Fruit fly (Drosophila melanogaster) whole organism, embryonic: ENCODE measurements around the gene Cpr30F.

ENCODE experiments used
- Ada2b ChIP-seq: fragments of 200-800 bp; sonication (Bioruptor generic); IDR thresholded peaks from 2 replicates; pipeline ENCODE4 v1.3.6; 2022; ENCODE audit warnings: missing biosample characterization, missing genetic modification characterization
- Atf3 ChIP-seq: fragments of 200-800 bp; sonication (Bioruptor generic); optimal IDR thresholded peaks from 3 replicates; lab custom pipeline; 2016; ENCODE audit warnings: missing biosample characterization, missing genetic modification characterization
- Bdp1 ChIP-seq: fragments of 200-800 bp; sonication (Bioruptor generic); optimal IDR thresholded peaks from 3 replicates; lab custom pipeline; 2016; ENCODE audit warnings: missing biosample characterization, missing genetic modification characterization
- CG13287 ChIP-seq: fragments of 200-800 bp; sonication (Bioruptor generic); IDR thresholded peaks from 2 replicates; pipeline ENCODE4 v1.3.6; 2022; ENCODE audit warnings: missing biosample characterization, missing genetic modification characterization; ENCODE audit not compliant: partially characterized antibody
- CG14014 ChIP-seq: fragments of 200-800 bp; sonication (Bioruptor generic); IDR thresholded peaks from 2 replicates; pipeline ENCODE4 v1.3.6; 2022; ENCODE audit warnings: missing biosample characterization, missing genetic modification characterization
- CG1529 ChIP-seq: fragments of 200-800 bp; sonication (Bioruptor generic); optimal IDR thresholded peaks from 3 replicates; lab custom pipeline; 2018; ENCODE audit warnings: missing biosample characterization, missing genetic modification characterization
- CG1792 ChIP-seq: fragments of 200-800 bp; sonication (Bioruptor generic); optimal IDR thresholded peaks from 2 replicates; lab custom pipeline; 2016; ENCODE audit warnings: missing biosample characterization, missing genetic modification characterization
- CG18262 ChIP-seq: fragments of 200-800 bp; optimal IDR thresholded peaks from 3 replicates; lab custom pipeline; 2019; ENCODE audit warnings: missing biosample characterization, mild to moderate bottlenecking, missing genetic modification characterization, moderate library complexity
- CG1832 ChIP-seq: fragments of 200-800 bp; sonication (Bioruptor generic); optimal IDR thresholded peaks from 2 replicates; lab custom pipeline; 2017; ENCODE audit warnings: missing biosample characterization, mild to moderate bottlenecking, missing genetic modification characterization, inconsistent platforms
- CG18764 ChIP-seq: fragments of 200-800 bp; sonication (Bioruptor generic); optimal IDR thresholded peaks from 3 replicates; lab custom pipeline; 2016; ENCODE audit warnings: missing biosample characterization, missing genetic modification characterization
- CG2116 ChIP-seq: fragments of 200-800 bp; sonication (Bioruptor generic); optimal IDR thresholded peaks from 3 replicates; lab custom pipeline; 2018; ENCODE audit warnings: missing biosample characterization, mild to moderate bottlenecking, missing genetic modification characterization
- CG2889 ChIP-seq: fragments of 200-800 bp; sonication (Bioruptor generic); IDR thresholded peaks from 3 replicates; pipeline ENCODE4 v1.3.6; 2022; ENCODE audit warnings: missing biosample characterization, missing genetic modification characterization
- CG31365 ChIP-seq: fragments of 200-800 bp; sonication (Bioruptor generic); optimal IDR thresholded peaks from 2 replicates; lab custom pipeline; 2018; ENCODE audit warnings: missing biosample characterization, mild to moderate bottlenecking, missing genetic modification characterization
- CG33213 ChIP-seq: fragments of 200-800 bp; sonication (Bioruptor generic); optimal IDR thresholded peaks from 3 replicates; lab custom pipeline; 2016; ENCODE audit warnings: missing biosample characterization, missing genetic modification characterization
- CG43689 ChIP-seq: fragments of 200-800 bp; sonication (Bioruptor generic); IDR thresholded peaks from 2 replicates; pipeline ENCODE4 v1.3.6; 2022; ENCODE audit warnings: missing biosample characterization, missing genetic modification characterization
- CG6175 ChIP-seq: fragments of 200-800 bp; sonication (Bioruptor generic); IDR thresholded peaks from 3 replicates; pipeline ENCODE4 v1.3.6; 2022; ENCODE audit warnings: missing biosample characterization, missing genetic modification characterization
- CG7839 ChIP-seq: fragments of 200-800 bp; sonication (Bioruptor generic); optimal IDR thresholded peaks from 3 replicates; lab custom pipeline; 2018; ENCODE audit warnings: missing biosample characterization, mild to moderate bottlenecking, missing genetic modification characterization, moderate library complexity
- CG8290 ChIP-seq, 3 experiments: fragments of 200-800 bp; sonication (Bioruptor generic); optimal IDR thresholded peaks; 2 replicates each; lab custom pipeline; 2016 to 2019; ENCODE audit warnings: missing biosample characterization in 3 of 3, missing genetic modification characterization in 3 of 3, mild to moderate bottlenecking in 2 of 3, moderate library complexity in 1 of 3
- CrebB ChIP-seq: fragments of 200-800 bp; sonication (Bioruptor generic); optimal IDR thresholded peaks from 3 replicates; lab custom pipeline; 2018; ENCODE audit warnings: missing biosample characterization, mild to moderate bottlenecking, missing genetic modification characterization
- Hsf ChIP-seq: fragments of 200-800 bp; sonication (Bioruptor generic); optimal IDR thresholded peaks from 3 replicates; lab custom pipeline; 2016; ENCODE audit warnings: missing biosample characterization, missing genetic modification characterization
- Jarid2 ChIP-seq: fragments of 200-800 bp; sonication (Bioruptor generic); optimal IDR thresholded peaks from 3 replicates; lab custom pipeline; 2017; ENCODE audit warnings: mild to moderate bottlenecking, missing biosample characterization, missing genetic modification reagents, missing genetic modification characterization
- MTF-1 ChIP-seq: fragments of 200-800 bp; sonication (Bioruptor generic); optimal IDR thresholded peaks from 2 replicates; lab custom pipeline; 2018; ENCODE audit warnings: missing biosample characterization, mild to moderate bottlenecking, missing genetic modification characterization, borderline replicate concordance
- NK7.1 ChIP-seq: fragments of 200-800 bp; sonication (Bioruptor generic); optimal IDR thresholded peaks from 3 replicates; lab custom pipeline; 2016; ENCODE audit warnings: missing biosample characterization, missing genetic modification characterization
- Oli ChIP-seq: fragments of 200-800 bp; sonication (Bioruptor generic); optimal IDR thresholded peaks from 2 replicates; lab custom pipeline; 2018; ENCODE audit warnings: missing biosample characterization, mild to moderate bottlenecking, missing genetic modification characterization, moderate library complexity
- Pdp1 ChIP-seq, 2 experiments: fragments of 200-800 bp; sonication (Bioruptor generic); optimal IDR thresholded peaks; 3 replicates each; lab custom pipeline; 2016; ENCODE audit warnings: missing biosample characterization in 2 of 2, missing genetic modification characterization in 2 of 2, mild to moderate bottlenecking in 1 of 2, moderate library complexity in 1 of 2
- Sox102F ChIP-seq: fragments of 200-800 bp; sonication (Bioruptor generic); optimal IDR thresholded peaks from 2 replicates; lab custom pipeline; 2018; ENCODE audit warnings: missing biosample characterization, mild to moderate bottlenecking, missing genetic modification characterization, moderate library complexity
- Ssrp ChIP-seq: fragments of 200-800 bp; sonication (Bioruptor generic); optimal IDR thresholded peaks from 2 replicates; lab custom pipeline; 2018; ENCODE audit warnings: missing biosample characterization, mild to moderate bottlenecking, missing genetic modification characterization, moderate library complexity
- Trl ChIP-seq, 3 experiments: fragments of >200 bp in 2 of 3; fragments of 200-800 bp in 1 of 3; sonication (Bioruptor generic) in 1 of 3; optimal IDR thresholded peaks; 2 replicates in 1 of 3; 3 replicates in 2 of 3; lab custom pipeline; 2016 to 2017; ENCODE audit warnings: missing biosample characterization in 1 of 3, missing genetic modification characterization in 1 of 3
- ash1 ChIP-seq: fragments of 200-800 bp; sonication (Bioruptor generic); optimal IDR thresholded peaks from 2 replicates; lab custom pipeline; 2018; ENCODE audit warnings: missing biosample characterization, mild to moderate bottlenecking, missing genetic modification characterization
- bigmax ChIP-seq: fragments of 200-800 bp; sonication (Bioruptor generic); optimal IDR thresholded peaks from 2 replicates; lab custom pipeline; 2018; ENCODE audit warnings: missing biosample characterization, mild to moderate bottlenecking, missing genetic modification characterization
- cwo ChIP-seq: fragments of 200-800 bp; sonication (Bioruptor generic); optimal IDR thresholded peaks from 3 replicates; lab custom pipeline; 2017; ENCODE audit warnings: missing biosample characterization, missing genetic modification characterization, mild to moderate bottlenecking, moderate library complexity, missing genetic modification reagents
- disco-r ChIP-seq: fragments of 200-800 bp; sonication (Bioruptor generic); optimal IDR thresholded peaks from 2 replicates; lab custom pipeline; 2016; ENCODE audit warnings: missing biosample characterization, missing genetic modification characterization
- gcm ChIP-seq: fragments of 200-800 bp; sonication (Bioruptor generic); optimal IDR thresholded peaks from 2 replicates; lab custom pipeline; 2019; ENCODE audit warnings: missing biosample characterization, mild to moderate bottlenecking, missing genetic modification characterization, moderate library complexity
- hbn ChIP-seq: fragments of 200-800 bp; sonication (Bioruptor generic); IDR thresholded peaks from 2 replicates; pipeline ENCODE4 v1.3.6; 2022; ENCODE audit warnings: missing biosample characterization, missing genetic modification characterization; ENCODE audit not compliant: partially characterized antibody
- knrl ChIP-seq: fragments of 200-800 bp; sonication (Bioruptor generic); IDR thresholded peaks from 3 replicates; pipeline ENCODE4 v1.3.6; 2022; ENCODE audit warnings: missing biosample characterization, missing genetic modification characterization; ENCODE audit not compliant: partially characterized antibody
- lola ChIP-seq, 3 experiments: fragments of >200 bp in 2 of 3; fragments of 200-800 bp in 1 of 3; sonication (Bioruptor generic) in 1 of 3; optimal IDR thresholded peaks; 2 replicates each; lab custom pipeline; 2017 to 2019; ENCODE audit warnings: missing biosample characterization in 3 of 3, missing genetic modification characterization in 3 of 3, mild to moderate bottlenecking in 1 of 3, moderate library complexity in 1 of 3
- mld ChIP-seq: fragments of 200-800 bp; sonication (Bioruptor generic); IDR thresholded peaks from 3 replicates; pipeline ENCODE4 v1.3.6; 2022; ENCODE audit warnings: missing biosample characterization, missing genetic modification characterization; ENCODE audit not compliant: partially characterized antibody
- nerfin-1 ChIP-seq: fragments of 200-800 bp; sonication (Bioruptor generic); optimal IDR thresholded peaks from 3 replicates; lab custom pipeline; 2019; ENCODE audit warnings: missing biosample characterization, mild to moderate bottlenecking, missing genetic modification characterization, moderate library complexity
- onecut ChIP-seq: fragments of 200-800 bp; sonication (Bioruptor generic); IDR thresholded peaks from 2 replicates; pipeline ENCODE4 v1.3.6; 2022; ENCODE audit warnings: missing biosample characterization, missing genetic modification characterization
- pho ChIP-seq: fragments of 200-800 bp; sonication (Bioruptor generic); optimal IDR thresholded peaks from 2 replicates; lab custom pipeline; 2016; ENCODE audit warnings: missing biosample characterization, missing genetic modification characterization
- pzg ChIP-seq: fragments of 200-800 bp; sonication (Bioruptor generic); optimal IDR thresholded peaks from 3 replicates; lab custom pipeline; 2018; ENCODE audit warnings: missing biosample characterization, mild to moderate bottlenecking, missing genetic modification characterization, moderate library complexity
- run ChIP-seq: fragments of 200-800 bp; sonication (Bioruptor generic); optimal IDR thresholded peaks from 3 replicates; lab custom pipeline; 2018; ENCODE audit warnings: missing biosample characterization, mild to moderate bottlenecking, missing genetic modification characterization
- scrt ChIP-seq: fragments of 200-800 bp; sonication (Bioruptor generic); optimal IDR thresholded peaks from 2 replicates; lab custom pipeline; 2018; ENCODE audit warnings: missing biosample characterization, mild to moderate bottlenecking, missing genetic modification characterization, moderate library complexity
- sd ChIP-seq: fragments of 200-800 bp; sonication (Bioruptor generic); optimal IDR thresholded peaks from 3 replicates; lab custom pipeline; 2018; ENCODE audit warnings: missing biosample characterization, mild to moderate bottlenecking, missing genetic modification characterization, moderate library complexity
- shn ChIP-seq: fragments of 200-800 bp; sonication (Bioruptor generic); optimal IDR thresholded peaks from 3 replicates; lab custom pipeline; 2016; ENCODE audit warnings: missing biosample characterization, missing genetic modification characterization
- slp2 ChIP-seq: fragments of 200-800 bp; sonication (Bioruptor generic); optimal IDR thresholded peaks from 2 replicates; lab custom pipeline; 2016; ENCODE audit warnings: missing biosample characterization, missing genetic modification characterization
- so ChIP-seq: fragments of 200-800 bp; sonication (Bioruptor generic); IDR thresholded peaks from 3 replicates; pipeline ENCODE4 v1.3.6; 2022; ENCODE audit warnings: missing biosample characterization, missing genetic modification characterization

Gene Cpr30F

dm6 chr2L:9938631-9939256 lies 5.8 kb upstream of the Cpr30F start, which contains the start of the genes Datp and CG4619 (continued):
- TF ChIP-seq CG6175 (GFP tag; lab: Robert Waterston, UW) = no peak
- TF ChIP-seq Pdp1 (GFP tag; optimal IDR thresholded peaks at IDR 0.05; lab: Kevin White, UChicago) = peak; percentile 12 to 95
- TF ChIP-seq CG8290 (GFP tag; optimal IDR thresholded peaks at IDR 0.05; lab: Kevin White, UChicago) = no peak
- TF ChIP-seq CG8290 (tag; optimal IDR thresholded peaks at IDR 0.05; lab: Kevin White, UChicago) = no peak
- TF ChIP-seq MTF-1 (GFP tag; lab: Kevin White, UChicago) = no peak
- peak; percentile 48 for TF ChIP-seq Bdp1 (GFP tag; lab: Kevin White, UChicago)
- TF ChIP-seq CG31365 (tag; lab: Kevin White, UChicago) = no peak
- no peak for TF ChIP-seq NK7.1 (GFP tag; lab: Kevin White, UChicago)
- no peak for TF ChIP-seq onecut (GFP tag; lab: Robert Waterston, UW)
- no peak for TF ChIP-seq sd (tag; lab: Kevin White, UChicago)
- TF ChIP-seq mld (GFP tag; lab: Robert Waterston, UW) = no peak
- no peak for TF ChIP-seq CG18262 (tag; lab: Kevin White, UChicago)
- TF ChIP-seq CG7839 = no peak
- TF ChIP-seq CG13287 (GFP tag; lab: Robert Waterston, UW) = peak; percentile 26; the same call in 1 of the 2 replicates
- TF ChIP-seq CG14014 (GFP tag; lab: Robert Waterston, UW) = 0 out of 2 replicates have a peak, but pooled peaks have one; percentile 13
- TF ChIP-seq slp2 (GFP tag; lab: Kevin White, UChicago) = no peak
- no peak; the same call in 2 of the 3 replicates for TF ChIP-seq so (GFP tag; lab: Robert Waterston, UW)
- no peak for TF ChIP-seq CG1832 (GFP tag; lab: Kevin White, UChicago)
- no peak for TF ChIP-seq cwo
- peak; percentile 38 for TF ChIP-seq pho (GFP tag; lab: Kevin White, UChicago)
- TF ChIP-seq ash1 = no peak
- TF ChIP-seq Hsf = peak; percentile 23
- TF ChIP-seq CG18764 (GFP tag; lab: Kevin White, UChicago) = peak; percentile 32
- no peak for TF ChIP-seq run (tag; lab: Kevin White, UChicago)
- TF ChIP-seq pzg = peak; percentile 79
- TF ChIP-seq Atf3 (GFP tag; lab: Kevin White, UChicago) = no peak
- TF ChIP-seq hbn = no peak
- TF ChIP-seq nerfin-1 (tag; lab: Kevin White, UChicago) = no peak
- TF ChIP-seq Trl (optimal IDR thresholded peaks at IDR 0.05; lab: Kevin White, UChicago) = peak in 1 of 2 experiments; percentile 15
- TF ChIP-seq Trl (GFP tag; optimal IDR thresholded peaks at IDR 0.05; lab: Kevin White, UChicago) = peak; percentile 64
- TF ChIP-seq disco-r (GFP tag; lab: Kevin White, UChicago) = peak; percentile 20
- TF ChIP-seq CG43689 = no peak
- 0 out of 3 replicates have a peak, but pooled peaks have one; percentile 6 for TF ChIP-seq CG2889 (GFP tag; lab: Robert Waterston, UW)
- 0 out of 3 replicates have a peak, but pooled peaks have one; percentile 24 for TF ChIP-seq knrl (GFP tag; lab: Robert Waterston, UW)
- TF ChIP-seq CrebB (tag; lab: Kevin White, UChicago) = no peak
- TF ChIP-seq Jarid2 (GFP tag; lab: Kevin White, UChicago) = peak; percentile 6
- peak; percentile 76 for TF ChIP-seq shn (GFP tag; lab: Kevin White, UChicago)
- TF ChIP-seq Ada2b (GFP tag; lab: Robert Waterston, UW) = no peak; the same call in 1 of the 2 replicates
- TF ChIP-seq bigmax (GFP tag; lab: Kevin White, UChicago) = no peak
- no peak for TF ChIP-seq lola (GFP tag; optimal IDR thresholded peaks at IDR 0.05; lab: Kevin White, UChicago)
- peak; percentile 29 for TF ChIP-seq CG2116 (GFP tag; lab: Kevin White, UChicago)
- TF ChIP-seq Sox102F = no peak
- TF ChIP-seq CG1529 (GFP tag; lab: Kevin White, UChicago) = no peak
- TF ChIP-seq CG33213 (GFP tag; lab: Kevin White, UChicago) = peak; percentile 64
- TF ChIP-seq Oli = no peak
- no peak for TF ChIP-seq gcm (GFP tag; lab: Kevin White, UChicago)
- peak; percentile 49 for TF ChIP-seq scrt
- no peak for TF ChIP-seq Ssrp (tag; lab: Kevin White, UChicago)
- no peak for TF ChIP-seq CG1792 (GFP tag; lab: Kevin White, UChicago)
